Fruit fly (Drosophila melanogaster): Measurements from ENCODE around the gene CG13950.

Gene CG13950

DNA sequence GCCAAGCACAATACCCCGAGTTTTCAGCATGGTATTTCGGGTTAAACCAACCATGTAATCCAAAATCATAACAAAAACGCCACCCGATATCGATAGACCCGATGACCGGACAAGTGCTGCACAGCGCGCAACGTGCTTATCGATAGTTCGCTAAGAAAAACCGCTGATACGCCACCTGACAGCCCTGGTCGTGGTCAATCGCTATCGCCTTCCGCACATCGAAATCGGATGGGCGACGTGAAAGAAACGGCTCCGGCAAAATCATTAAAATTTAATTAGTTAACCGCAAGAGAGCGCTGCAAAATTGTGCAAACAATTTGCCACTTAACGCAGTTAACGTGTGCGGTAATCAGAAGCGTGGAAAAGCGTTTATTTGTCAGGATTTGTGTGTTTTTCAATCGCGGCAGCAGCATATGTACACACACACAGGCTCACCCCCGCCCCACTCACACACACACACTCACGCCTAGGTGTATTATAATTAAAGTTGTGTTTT, 34.2 kb upstream of the CG13950 start, which contains the start of the genes CG3862 and dock (continued):
- peak; percentile 64 for TF ChIP-seq CG8924 (tag; optimal IDR thresholded peaks at IDR 0.05)
- no peak; the same call in 1 of the 2 replicates for TF ChIP-seq CG4360 (GFP tag; IDR thresholded peaks at IDR 0.05)
- TF ChIP-seq CG9437 (GFP tag; optimal IDR thresholded peaks at IDR 0.05), result peak; percentile 12
- peak; percentile 90 for TF ChIP-seq hbn (GFP tag; IDR thresholded peaks at IDR 0.05; ENCODE audit: partially characterized antibody)
- no peak for TF ChIP-seq CG14667 (GFP tag; IDR thresholded peaks at IDR 0.05)
- TF ChIP-seq CG3065 (GFP tag; optimal IDR thresholded peaks at IDR 0.05), result peak; percentile 31
- TF ChIP-seq chn (GFP tag; optimal IDR thresholded peaks at IDR 0.05), result peak; percentile 62
- no peak for TF ChIP-seq br (optimal IDR thresholded peaks at IDR 0.05)
- TF ChIP-seq CG6175 (GFP tag; IDR thresholded peaks at IDR 0.05), result peak; percentile 51; the same call in 1 of the 3 replicates
- no peak for TF ChIP-seq tap (tag; optimal IDR thresholded peaks at IDR 0.05)
- TF ChIP-seq gcm2 (GFP tag; optimal IDR thresholded peaks at IDR 0.05), result no peak
- TF ChIP-seq CG11504 (tag; optimal IDR thresholded peaks at IDR 0.05), result peak; percentile 40
- TF ChIP-seq CG11085 (GFP tag; IDR thresholded peaks at IDR 0.05), result peak; percentile 40; the same call in 1 of the 2 replicates
- TF ChIP-seq E2f1 (GFP tag; IDR thresholded peaks at IDR 0.05), result no peak
- TF ChIP-seq mam (GFP tag; optimal IDR thresholded peaks at IDR 0.05), result peak; percentile 56
- TF ChIP-seq sc (optimal IDR thresholded peaks at IDR 0.05), result no peak
- no peak for TF ChIP-seq sc (GFP tag; optimal IDR thresholded peaks at IDR 0.05)
- TF ChIP-seq cato (GFP tag; optimal IDR thresholded peaks at IDR 0.05; ENCODE audit: borderline replicate concordance), result no peak
- TF ChIP-seq CG8388 (GFP tag; optimal IDR thresholded peaks at IDR 0.05), result no peak
- TF ChIP-seq CG31224 (GFP tag; IDR thresholded peaks at IDR 0.05), result peak; percentile 30; the same call in 1 of the 2 replicates
- TF ChIP-seq Ada2b (GFP tag; IDR thresholded peaks at IDR 0.05), result no peak
- TF ChIP-seq CG3407 (GFP tag; optimal IDR thresholded peaks at IDR 0.05), result no peak
- peak; percentile 63 for TF ChIP-seq pum (GFP tag; optimal IDR thresholded peaks at IDR 0.05)
- peak; percentile 49; the same call in 1 of the 2 replicates for TF ChIP-seq ranshi (GFP tag; IDR thresholded peaks at IDR 0.05)
- no peak for TF ChIP-seq Hr39 (optimal IDR thresholded peaks at IDR 0.05)
- peak; percentile 96 for TF ChIP-seq MESR4 (GFP tag; optimal IDR thresholded peaks at IDR 0.05)
- TF ChIP-seq CG11560 (tag; IDR thresholded peaks at IDR 0.05), result no peak
- peak; percentile 18 for TF ChIP-seq CG4820 (GFP tag; optimal IDR thresholded peaks at IDR 0.05)
- peak; percentile 71 for TF ChIP-seq CG2129 (GFP tag; IDR thresholded peaks at IDR 0.05; ENCODE audit: partially characterized antibody)
- TF ChIP-seq CG17361 (GFP tag; IDR thresholded peaks at IDR 0.05), result peak; percentile 51; the same call in 2 of the 3 replicates
- TF ChIP-seq CG1832 (GFP tag; optimal IDR thresholded peaks at IDR 0.05), result no peak
- TF ChIP-seq Ptx1 (GFP tag; IDR thresholded peaks at IDR 0.05), result peak; percentile 30; the same call in 1 of the 2 replicates
- no peak for TF ChIP-seq dimm (GFP tag; IDR thresholded peaks at IDR 0.05)
- TF ChIP-seq psq (GFP tag; optimal IDR thresholded peaks at IDR 0.05), result peak; percentile 25
- TF ChIP-seq vfl (GFP tag; optimal IDR thresholded peaks at IDR 0.05), result peak; percentile 52
- no peak for TF ChIP-seq D19B (GFP tag; optimal IDR thresholded peaks at IDR 0.05)
- peak; percentile 11 for TF ChIP-seq Hr3 (GFP tag; optimal IDR thresholded peaks at IDR 0.05)
- no peak for TF ChIP-seq CG6654 (GFP tag; optimal IDR thresholded peaks at IDR 0.05)
- 0 out of 3 replicates have a peak, but pooled peaks have one; percentile 16 for TF ChIP-seq Mrtf (GFP tag; IDR thresholded peaks at IDR 0.05)
- peak; percentile 54 to 71 for TF ChIP-seq dpn (GFP tag; optimal IDR thresholded peaks at IDR 0.05)
- peak; percentile 58 for TF ChIP-seq tin (GFP tag; optimal IDR thresholded peaks at IDR 0.05)
- TF ChIP-seq Awh (GFP tag; IDR thresholded peaks at IDR 0.05), result no peak
- no peak for TF ChIP-seq C15 (GFP tag; IDR thresholded peaks at IDR 0.05)
- no peak for TF ChIP-seq CG10462 (GFP tag; optimal IDR thresholded peaks at IDR 0.05)
- no peak for TF ChIP-seq toy (GFP tag; IDR thresholded peaks at IDR 0.05)
- no peak for TF ChIP-seq az2 (GFP tag; optimal IDR thresholded peaks at IDR 0.05)
- TF ChIP-seq B-H2 (GFP tag; optimal IDR thresholded peaks at IDR 0.05), result peak; percentile 50
- TF ChIP-seq lola (GFP tag; optimal IDR thresholded peaks at IDR 0.05), result peak in 1 of 3 experiments; percentile 1
- TF ChIP-seq ssp (GFP tag; IDR thresholded peaks at IDR 0.05), result no peak
- TF ChIP-seq jumu (GFP tag; optimal IDR thresholded peaks at IDR 0.05), result peak; percentile 64
- TF ChIP-seq CG8089 (GFP tag; optimal IDR thresholded peaks at IDR 0.05), result peak; percentile 49
- TF ChIP-seq CG4424 (GFP tag; optimal IDR thresholded peaks at IDR 0.05), result peak; percentile 45
- no peak for TF ChIP-seq crc (GFP tag; optimal IDR thresholded peaks at IDR 0.05)

All from whole organism, embryonic.